Fruit fly (Drosophila melanogaster) whole organism, embryonic: Measurements from ENCODE around the gene Rnb.

Source experiments
- Bdp1 ChIP-seq: fragments of 200-800 bp; sonication (Bioruptor generic); optimal IDR thresholded peaks from 3 replicates; lab custom pipeline; 2016; ENCODE audit warnings: missing biosample characterization, missing genetic modification characterization
- CG10462 ChIP-seq: fragments of 200-800 bp; sonication (Bioruptor generic); optimal IDR thresholded peaks from 2 replicates; lab custom pipeline; 2016; ENCODE audit warnings: missing biosample characterization, missing genetic modification characterization
- CG12391 ChIP-seq: fragments of 200-800 bp; sonication (Bioruptor generic); optimal IDR thresholded peaks from 3 replicates; lab custom pipeline; 2018; ENCODE audit warnings: missing biosample characterization, mild to moderate bottlenecking, missing genetic modification characterization, moderate library complexity
- CG12744 ChIP-seq: fragments of 200-800 bp; sonication (Bioruptor generic); optimal IDR thresholded peaks from 2 replicates; lab custom pipeline; 2016; ENCODE audit warnings: missing biosample characterization, missing genetic modification characterization
- CG15011 ChIP-seq: fragments of 200-800 bp; sonication (Bioruptor generic); optimal IDR thresholded peaks from 3 replicates; lab custom pipeline; 2018; ENCODE audit warnings: missing biosample characterization, mild to moderate bottlenecking, missing genetic modification characterization
- CG1602 ChIP-seq: fragments of 200-800 bp; sonication (Bioruptor generic); optimal IDR thresholded peaks from 3 replicates; lab custom pipeline; 2016; ENCODE audit warnings: missing biosample characterization, missing genetic modification characterization
- CG2129 ChIP-seq: fragments of 200-800 bp; sonication (Bioruptor generic); IDR thresholded peaks from 2 replicates; pipeline ENCODE4 v1.3.6; 2022; ENCODE audit warnings: missing biosample characterization, missing genetic modification characterization; ENCODE audit not compliant: partially characterized antibody
- CG30431 ChIP-seq: fragments of 200-800 bp; sonication (Bioruptor generic); optimal IDR thresholded peaks from 2 replicates; lab custom pipeline; 2017; ENCODE audit warnings: missing biosample characterization, missing genetic modification characterization
- CG3281 ChIP-seq: fragments of 200-800 bp; sonication (Bioruptor generic); optimal IDR thresholded peaks from 3 replicates; lab custom pipeline; 2017; ENCODE audit warnings: missing biosample characterization, mild to moderate bottlenecking, missing genetic modification characterization
- CG33557 ChIP-seq: fragments of 200-800 bp; sonication (Bioruptor generic); optimal IDR thresholded peaks from 2 replicates; lab custom pipeline; 2019; ENCODE audit warnings: missing biosample characterization, mild to moderate bottlenecking, missing genetic modification characterization, moderate library complexity
- CG6272 ChIP-seq: fragments of 200-800 bp; sonication (Bioruptor generic); IDR thresholded peaks from 2 replicates; pipeline ENCODE4 v1.3.6; 2022; ENCODE audit warnings: missing biosample characterization, missing genetic modification characterization
- CG7357 ChIP-seq: fragments of 200-800 bp; sonication (Bioruptor generic); IDR thresholded peaks from 3 replicates; pipeline ENCODE4 v1.3.6; 2022; ENCODE audit warnings: missing biosample characterization, missing genetic modification characterization
- CG7928 ChIP-seq: fragments of 200-800 bp; sonication (Bioruptor generic); optimal IDR thresholded peaks from 2 replicates; lab custom pipeline; 2017; ENCODE audit warnings: missing biosample characterization, mild to moderate bottlenecking, missing genetic modification characterization
- CG8089 ChIP-seq: fragments of 200-800 bp; sonication (Bioruptor generic); optimal IDR thresholded peaks from 3 replicates; lab custom pipeline; 2016; ENCODE audit warnings: missing biosample characterization, missing genetic modification characterization
- CG8944 ChIP-seq: fragments of 200-800 bp; sonication (Bioruptor generic); optimal IDR thresholded peaks from 3 replicates; lab custom pipeline; 2016; ENCODE audit warnings: missing biosample characterization, missing genetic modification characterization
- Deaf1 ChIP-seq: fragments of 200-800 bp; optimal IDR thresholded peaks from 3 replicates; lab custom pipeline; 2019; ENCODE audit warnings: missing biosample characterization, mild to moderate bottlenecking, missing genetic modification characterization, moderate library complexity
- Dek ChIP-seq: fragments of 200-800 bp; sonication (Bioruptor generic); optimal IDR thresholded peaks from 3 replicates; lab custom pipeline; 2019; ENCODE audit warnings: missing biosample characterization, mild to moderate bottlenecking, missing genetic modification characterization, moderate library complexity
- Ets65A ChIP-seq: fragments of 200-800 bp; sonication (Bioruptor generic); peaks from one replicate; lab custom pipeline; 2016; ENCODE audit warnings: missing biosample characterization, missing genetic modification characterization
- Fer1 ChIP-seq: fragments of 200-800 bp; sonication (Bioruptor generic); optimal IDR thresholded peaks from 2 replicates; lab custom pipeline; 2017; ENCODE audit warnings: missing biosample characterization, mild to moderate bottlenecking, missing genetic modification characterization
- HLH4C ChIP-seq: fragments of 200-800 bp; sonication (Bioruptor generic); IDR thresholded peaks from 3 replicates; pipeline ENCODE4 v1.3.6; 2022; ENCODE audit warnings: missing biosample characterization, missing genetic modification characterization; ENCODE audit not compliant: partially characterized antibody
- Hr51 ChIP-seq, 2 experiments: fragments of 200-800 bp; sonication (Bioruptor generic); optimal IDR thresholded peaks; 2 replicates in 1 of 2; 3 replicates in 1 of 2; lab custom pipeline; 2016 to 2018; ENCODE audit warnings: missing biosample characterization in 2 of 2, missing genetic modification characterization in 2 of 2, mild to moderate bottlenecking in 1 of 2, moderate library complexity in 1 of 2
- NK7.1 ChIP-seq: fragments of 200-800 bp; sonication (Bioruptor generic); optimal IDR thresholded peaks from 3 replicates; lab custom pipeline; 2016; ENCODE audit warnings: missing biosample characterization, missing genetic modification characterization
- Neu2 ChIP-seq: fragments of 200-800 bp; sonication (Bioruptor generic); optimal IDR thresholded peaks from 3 replicates; lab custom pipeline; 2016; ENCODE audit warnings: missing biosample characterization, missing genetic modification characterization, borderline replicate concordance
- Opbp ChIP-seq: fragments of 200-800 bp; sonication (Bioruptor generic); IDR thresholded peaks from 3 replicates; pipeline ENCODE4 v1.3.6; 2022; ENCODE audit warnings: missing biosample characterization, missing genetic modification characterization; ENCODE audit not compliant: partially characterized antibody
- Pdp1 ChIP-seq, 2 experiments: fragments of 200-800 bp; sonication (Bioruptor generic); optimal IDR thresholded peaks; 3 replicates each; lab custom pipeline; 2016; ENCODE audit warnings: missing biosample characterization in 2 of 2, missing genetic modification characterization in 2 of 2, mild to moderate bottlenecking in 1 of 2, moderate library complexity in 1 of 2
- Rx ChIP-seq: fragments of 200-800 bp; sonication (Bioruptor generic); IDR thresholded peaks from 2 replicates; pipeline ENCODE4 v1.3.6; 2022; ENCODE audit warnings: missing biosample characterization, missing genetic modification characterization
- Sry-β ChIP-seq: fragments of 200-800 bp; sonication (Bioruptor generic); optimal IDR thresholded peaks from 2 replicates; lab custom pipeline; 2018; ENCODE audit warnings: missing biosample characterization, mild to moderate bottlenecking, missing genetic modification characterization, moderate library complexity
- TFAM ChIP-seq: fragments of 200-800 bp; sonication (Bioruptor generic); optimal IDR thresholded peaks from 2 replicates; lab custom pipeline; 2017; ENCODE audit warnings: missing biosample characterization, missing genetic modification characterization, inconsistent platforms
- ara ChIP-seq: fragments of 200-800 bp; sonication (Bioruptor generic); IDR thresholded peaks from 2 replicates; pipeline ENCODE4 v1.3.6; 2022; ENCODE audit warnings: missing biosample characterization, missing genetic modification characterization
- cas ChIP-seq: fragments of 200-800 bp; sonication (Bioruptor generic); IDR thresholded peaks from 2 replicates; pipeline ENCODE4 v1.3.6; 2022; ENCODE audit warnings: missing biosample characterization, missing genetic modification characterization
- caup ChIP-seq: fragments of 200-800 bp; sonication (Bioruptor generic); optimal IDR thresholded peaks from 3 replicates; lab custom pipeline; 2017; ENCODE audit warnings: missing biosample characterization, mild to moderate bottlenecking, missing genetic modification characterization, moderate library complexity; ENCODE audit not compliant: severe bottlenecking
- chif ChIP-seq, 2 experiments: fragments of 200-800 bp; sonication (Bioruptor generic); optimal IDR thresholded peaks; 3 replicates each; lab custom pipeline; 2016; ENCODE audit warnings: missing biosample characterization in 2 of 2, missing genetic modification characterization in 2 of 2
- dimm ChIP-seq: fragments of 200-800 bp; sonication (Bioruptor generic); IDR thresholded peaks from 2 replicates; pipeline ENCODE4 v1.3.6; 2022; ENCODE audit warnings: missing biosample characterization, missing genetic modification characterization
- esg ChIP-seq: fragments of 200-800 bp; sonication (Bioruptor generic); conservative IDR thresholded peaks from 2 replicates; pipeline ENCODE4 v1.3.6; 2022; ENCODE audit warnings: missing biosample characterization, missing genetic modification characterization
- fd64A ChIP-seq: fragments of 200-800 bp; sonication (Bioruptor generic); optimal IDR thresholded peaks from 3 replicates; lab custom pipeline; 2018; ENCODE audit warnings: missing biosample characterization, mild to moderate bottlenecking, missing genetic modification characterization
- fu2 ChIP-seq: fragments of 200-800 bp; sonication (Bioruptor generic); optimal IDR thresholded peaks from 2 replicates; lab custom pipeline; 2016; ENCODE audit warnings: missing biosample characterization, missing genetic modification characterization
- gro ChIP-seq: fragments of 200-800 bp; sonication (Bioruptor generic); optimal IDR thresholded peaks from 2 replicates; lab custom pipeline; 2016; ENCODE audit warnings: missing biosample characterization, missing genetic modification characterization
- hb ChIP-seq: fragments of 200-800 bp; sonication (Bioruptor generic); IDR thresholded peaks from 3 replicates; pipeline ENCODE4 v1.3.6; 2022; ENCODE audit warnings: missing biosample characterization, missing genetic modification characterization; ENCODE audit not compliant: partially characterized antibody
- p53 ChIP-seq: fragments of 200-800 bp; sonication (Bioruptor generic); optimal IDR thresholded peaks from 2 replicates; lab custom pipeline; 2016; ENCODE audit warnings: missing biosample characterization, missing genetic modification characterization
- pan ChIP-seq, 4 experiments: fragments of >200 bp in 3 of 4; fragments of 200-800 bp in 1 of 4; sonication (Bioruptor generic) in 1 of 4; optimal IDR thresholded peaks in 3 of 4; IDR thresholded peaks in 1 of 4; 2 replicates each; pipeline versions ENCODE4 v1.3.6 to Lab custom; 2017 to 2022; ENCODE audit warnings: missing biosample characterization in 2 of 4, missing genetic modification characterization in 2 of 4, mixed read lengths in 1 of 4
- sc ChIP-seq, 3 experiments: fragments of >200 bp in 2 of 3; fragments of 200-800 bp in 1 of 3; sonication (Bioruptor generic) in 1 of 3; optimal IDR thresholded peaks; 2 replicates in 2 of 3; 3 replicates in 1 of 3; lab custom pipeline; 2017; ENCODE audit warnings: mild to moderate bottlenecking in 1 of 3, missing biosample characterization in 1 of 3, missing genetic modification characterization in 1 of 3, missing genetic modification reagents in 1 of 3
- shn ChIP-seq: fragments of 200-800 bp; sonication (Bioruptor generic); optimal IDR thresholded peaks from 3 replicates; lab custom pipeline; 2016; ENCODE audit warnings: missing biosample characterization, missing genetic modification characterization
- sim ChIP-seq: fragments of 200-800 bp; sonication (Bioruptor generic); IDR thresholded peaks from 2 replicates; pipeline ENCODE4 v1.3.6; 2022; ENCODE audit warnings: missing biosample characterization, missing genetic modification characterization
- trh ChIP-seq: fragments of 200-800 bp; sonication (Bioruptor generic); optimal IDR thresholded peaks from 2 replicates; lab custom pipeline; 2016; ENCODE audit warnings: missing biosample characterization, missing genetic modification characterization
- tup ChIP-seq: fragments of 200-800 bp; sonication (Bioruptor generic); optimal IDR thresholded peaks from 2 replicates; lab custom pipeline; 2016; ENCODE audit warnings: missing biosample characterization, mild to moderate bottlenecking, missing genetic modification characterization, moderate library complexity
- unpg ChIP-seq: fragments of 200-800 bp; sonication (Bioruptor generic); optimal IDR thresholded peaks from 3 replicates; lab custom pipeline; 2018; ENCODE audit warnings: missing biosample characterization, mild to moderate bottlenecking, missing genetic modification characterization, moderate library complexity
- wek ChIP-seq: fragments of 200-800 bp; sonication (Bioruptor generic); optimal IDR thresholded peaks from 3 replicates; lab custom pipeline; 2018; ENCODE audit warnings: missing biosample characterization, mild to moderate bottlenecking, missing genetic modification characterization, moderate library complexity
- wor ChIP-seq: fragments of 200-800 bp; sonication (Bioruptor generic); IDR thresholded peaks from 2 replicates; pipeline ENCODE4 v1.3.6; 2022; ENCODE audit warnings: missing biosample characterization, missing genetic modification characterization

Rnb gene

dm6 chr3R:29798966-29799680 lies at the start of gene Rnb, which contains the start of gene Drice (continued):
- TF ChIP-seq Pdp1 (GFP tag; optimal IDR thresholded peaks at IDR 0.05; lab: Kevin White, UChicago) (peak in 1 of 2 experiments; percentile 39), esg (GFP tag; lab: Robert Waterston, UW) (no peak), HLH4C (peak; percentile 55), CG12391 (peak; percentile 63), gro (GFP tag; lab: Kevin White, UChicago) (no peak), Fer1 (peak; percentile 36), NK7.1 (GFP tag; lab: Kevin White, UChicago) (no peak), CG8944 (no peak), CG15011 (GFP tag; lab: Kevin White, UChicago) (no peak), Sry-β (GFP tag; lab: Kevin White, UChicago) (peak; percentile 44), unpg (no peak), p53 (GFP tag; lab: Kevin White, UChicago) (no peak), Bdp1 (GFP tag; lab: Kevin White, UChicago) (no peak), shn (GFP tag; lab: Kevin White, UChicago) (no peak), CG33557 (GFP tag; lab: Kevin White, UChicago) (peak; percentile 58), Rx (GFP tag; lab: Robert Waterston, UW) (peak; percentile 41), CG10462 (GFP tag; lab: Kevin White, UChicago) (peak; percentile 32), CG2129 (GFP tag; lab: Robert Waterston, UW) (peak; percentile 63), CG7357 (GFP tag; lab: Robert Waterston, UW) (no peak), TFAM (GFP tag; lab: Kevin White, UChicago) (no peak), hb (GFP tag; lab: Robert Waterston, UW) (no peak), CG6272 (GFP tag; lab: Robert Waterston, UW) (0 out of 2 replicates have a peak, but pooled peaks have one; percentile 13), dimm (GFP tag; lab: Robert Waterston, UW) (no peak), cas (GFP tag; lab: Robert Waterston, UW) (no peak), Deaf1 (tag; lab: Kevin White, UChicago) (no peak), pan (optimal IDR thresholded peaks at IDR 0.05; lab: Kevin White, UChicago) (no peak), pan (GFP tag; optimal IDR thresholded peaks at IDR 0.05 in 1 of 2, IDR thresholded peaks at IDR 0.05 in 1 of 2) (peak in 1 of 2 experiments; percentile 45), Ets65A (GFP tag; lab: Kevin White, UChicago) (no peak), ara (GFP tag; lab: Robert Waterston, UW) (peak; percentile 15; the same call in 1 of the 2 replicates), Dek (tag; lab: Kevin White, UChicago) (no peak), CG8089 (GFP tag; lab: Kevin White, UChicago) (no peak), CG7928 (GFP tag; lab: Kevin White, UChicago) (no peak), fu2 (GFP tag; lab: Kevin White, UChicago) (no peak), sc (optimal IDR thresholded peaks at IDR 0.05; lab: Kevin White, UChicago) (no peak), sc (GFP tag; optimal IDR thresholded peaks at IDR 0.05; lab: Kevin White, UChicago) (no peak), CG12744 (GFP tag; lab: Kevin White, UChicago) (no peak), Neu2 (GFP tag; lab: Kevin White, UChicago) (no peak), CG30431 (no peak), Hr51 (GFP tag; optimal IDR thresholded peaks at IDR 0.05; lab: Kevin White, UChicago) (no peak), wor (GFP tag; lab: Robert Waterston, UW) (no peak), sim (GFP tag; lab: Robert Waterston, UW) (no peak), CG3281 (GFP tag; lab: Kevin White, UChicago) (peak; percentile 56), wek (GFP tag; lab: Kevin White, UChicago) (peak; percentile 20), fd64A (no peak), chif (GFP tag; optimal IDR thresholded peaks at IDR 0.05; lab: Kevin White, UChicago) (no peak), caup (peak; percentile 17), trh (GFP tag; lab: Kevin White, UChicago) (no peak), tup (no peak), CG1602 (GFP tag; lab: Kevin White, UChicago) (peak; percentile 39), Opbp (0 out of 3 replicates have a peak, but pooled peaks have one; percentile 19)
